Worm (Caenorhabditis elegans) whole organism, dauer: ENCODE data around the gene F26G1.1.

Experiments used
- unc-62 ChIP-seq: sonication (generic microtip); optimal IDR thresholded peaks from 2 replicates; lab custom pipeline; 2017; ENCODE audit warnings: missing biosample characterization, missing genetic modification reagents, missing genetic modification characterization

The F26G1.1 gene

DNA sequence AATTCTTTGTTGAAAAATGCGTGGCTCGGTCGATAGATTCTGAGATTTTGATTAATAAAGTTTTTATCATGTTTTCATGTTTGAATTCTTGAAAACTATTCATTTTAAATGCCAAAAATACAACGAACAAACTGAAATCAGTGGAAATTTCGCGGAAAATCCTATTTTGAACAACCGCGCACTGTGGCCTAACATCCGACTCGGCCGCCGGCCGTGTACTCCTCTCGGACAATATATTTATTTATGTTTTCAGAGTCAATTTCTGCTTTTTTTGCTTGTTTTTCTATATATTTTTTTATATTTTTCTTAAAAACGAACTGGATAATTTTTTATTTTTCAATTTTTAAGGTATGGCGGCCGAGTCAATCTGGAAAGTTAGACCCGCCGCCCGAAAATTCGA is at the start of gene F26G1.1:
Gene F26G1.1, plus strand, starts transcription at position 347 of the 400 bp plus-strand sequence.
- TF ChIP-seq unc-62, result no peak

DNA sequence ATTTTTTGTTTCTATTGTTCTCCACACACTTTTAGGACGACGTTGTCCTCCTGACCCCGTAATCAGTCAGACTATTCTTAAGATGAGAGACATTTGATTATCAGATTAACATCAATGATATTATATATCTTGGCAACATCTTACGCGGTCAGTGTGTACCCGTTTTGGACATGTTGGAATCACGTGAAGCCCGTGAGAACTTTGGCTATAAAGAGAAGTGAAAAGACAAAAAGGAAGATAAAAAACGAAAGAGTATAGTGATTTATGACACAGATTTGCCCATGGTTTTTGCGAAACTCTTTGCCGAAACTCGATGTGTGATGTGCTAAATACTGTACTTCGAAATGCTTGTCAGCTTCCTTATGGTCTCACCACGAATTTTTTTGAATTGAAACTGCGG is 46.1 kb upstream of the F26G1.1 start:
- TF ChIP-seq unc-62, result no peak

DNA sequence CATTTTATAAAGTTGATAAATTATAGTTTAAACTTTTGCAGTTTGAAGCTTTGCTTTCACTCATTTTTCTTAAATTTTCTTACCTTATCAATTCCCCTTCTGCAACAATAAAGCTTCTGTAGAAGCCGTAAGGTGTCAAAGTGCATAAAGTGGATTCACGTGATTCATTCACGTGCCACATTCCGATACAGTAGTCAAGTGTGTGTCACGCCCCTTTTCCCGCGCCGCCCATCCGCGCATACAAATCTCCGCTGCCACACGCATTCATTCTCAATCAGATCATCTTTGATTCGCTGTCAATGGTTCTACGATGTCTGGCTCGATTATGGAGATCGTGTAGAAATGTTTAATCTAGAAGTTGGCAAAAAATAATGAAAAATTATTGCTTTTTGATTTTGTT is 44.4 kb upstream of the F26G1.1 start:
- TF ChIP-seq unc-62, result no peak

DNA sequence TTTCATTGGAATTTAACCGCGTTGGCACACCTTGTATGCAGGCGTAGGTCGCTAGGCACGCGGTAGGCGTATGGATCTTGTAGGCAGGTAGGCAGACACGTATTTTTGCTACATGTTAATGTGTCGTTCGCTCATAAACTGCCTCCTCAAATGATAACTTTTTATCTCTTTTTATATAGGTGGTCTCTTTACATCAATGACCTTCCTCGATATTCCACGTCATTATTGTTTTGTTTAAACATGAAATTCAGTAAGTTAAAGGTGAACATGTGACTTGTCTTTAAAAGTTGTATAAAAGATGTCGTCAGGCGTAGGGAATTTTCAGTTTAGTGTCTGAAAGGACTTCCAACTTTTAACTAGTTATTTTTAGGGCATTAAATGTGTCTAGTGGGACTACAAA is 43.7 kb upstream of the F26G1.1 start:
- TF ChIP-seq unc-62, result no peak

DNA sequence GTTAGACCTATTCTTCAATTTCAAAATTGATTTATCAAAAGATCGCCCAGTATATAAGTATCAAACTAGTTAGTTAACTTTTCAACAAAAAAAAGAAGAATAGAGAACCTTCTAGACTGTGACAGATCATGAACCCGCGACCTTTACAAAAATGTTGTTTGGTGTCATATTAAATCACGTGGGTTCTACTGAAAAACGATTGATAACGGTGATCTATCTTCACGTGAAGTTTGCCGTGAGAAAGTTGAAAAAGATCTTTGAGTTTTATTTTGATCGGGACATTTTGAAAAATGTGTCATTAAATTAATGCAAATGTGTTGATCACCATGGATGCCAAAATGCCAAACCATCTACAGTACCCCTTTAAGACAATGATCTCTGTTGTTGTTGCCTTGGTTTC is 43.0 kb upstream of the F26G1.1 start:
- no peak for TF ChIP-seq unc-62

DNA sequence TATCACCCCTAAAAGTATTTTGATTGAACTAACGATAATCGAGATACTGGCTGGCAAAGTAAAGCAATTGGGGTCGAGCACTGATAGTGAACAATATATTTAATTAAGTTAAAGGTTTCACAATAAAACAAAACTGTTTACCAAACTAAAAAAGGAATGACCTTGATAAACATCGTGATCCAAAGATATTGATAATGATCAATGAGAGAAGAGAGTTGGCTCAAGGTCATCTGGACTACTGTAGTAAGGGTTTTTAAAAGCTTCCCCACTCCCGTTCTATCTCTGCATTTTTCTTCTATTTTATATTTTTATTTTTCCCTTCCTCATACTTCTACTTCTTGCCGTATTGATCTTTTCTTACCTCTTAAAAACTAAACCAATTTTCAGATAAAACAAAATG is 41.8 kb upstream of the F26G1.1 start, which contains the start of gene F41C3.2:
Gene F41C3.2, plus strand, starts transcription at position 388 of the 400 bp plus-strand sequence.
- no peak for TF ChIP-seq unc-62

DNA sequence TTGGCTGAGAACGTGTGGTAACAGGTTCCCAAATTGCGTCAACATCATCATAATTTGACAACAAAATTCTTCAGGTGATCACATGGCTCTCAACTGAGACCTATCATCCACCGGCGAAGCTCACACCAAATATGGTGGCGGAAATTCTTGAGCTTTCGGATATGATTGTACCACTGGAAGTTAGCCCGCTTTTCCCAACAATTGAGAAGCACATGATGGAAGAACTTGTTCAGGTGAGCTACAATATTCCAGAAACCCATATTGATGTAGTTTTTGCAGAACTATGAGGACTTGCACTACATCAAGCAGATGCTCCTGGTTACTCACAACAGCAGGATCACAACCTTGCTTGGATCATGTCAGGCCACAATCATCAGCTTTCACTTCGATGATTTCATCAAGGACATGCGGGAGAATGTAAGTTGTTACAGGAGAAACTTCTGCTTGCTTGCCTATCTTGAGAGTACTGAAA is 39.1 kb upstream of the F26G1.1 start, which contains the start of gene F41C3.1:
Gene F41C3.1, plus strand, starts transcription at position 51 of the 472 bp plus-strand sequence.
- TF ChIP-seq unc-62, result no peak

DNA sequence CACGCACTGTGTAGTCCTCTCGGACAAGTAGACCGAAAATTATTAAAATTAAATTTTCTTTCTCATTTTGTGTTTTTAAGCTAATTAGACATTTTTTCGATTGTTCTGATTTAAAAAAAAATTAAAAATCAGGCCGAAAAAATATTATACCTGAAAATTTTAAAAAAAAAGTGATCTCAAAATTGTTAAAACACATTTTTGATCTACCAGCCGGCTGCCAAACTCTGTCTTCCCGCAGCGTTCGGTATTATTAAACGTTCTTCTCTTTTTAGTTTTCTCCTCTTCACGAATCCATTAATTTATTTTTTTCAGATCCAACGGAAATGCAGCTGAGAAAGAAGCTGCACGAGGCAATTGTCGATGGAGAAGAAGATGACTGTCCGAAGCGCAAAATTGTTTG is 38.3 kb upstream of the F26G1.1 start, which contains the start of gene C27D9.1:
Gene C27D9.1, plus strand, starts transcription at position 281 of the 400 bp plus-strand sequence.
- no peak for TF ChIP-seq unc-62

DNA sequence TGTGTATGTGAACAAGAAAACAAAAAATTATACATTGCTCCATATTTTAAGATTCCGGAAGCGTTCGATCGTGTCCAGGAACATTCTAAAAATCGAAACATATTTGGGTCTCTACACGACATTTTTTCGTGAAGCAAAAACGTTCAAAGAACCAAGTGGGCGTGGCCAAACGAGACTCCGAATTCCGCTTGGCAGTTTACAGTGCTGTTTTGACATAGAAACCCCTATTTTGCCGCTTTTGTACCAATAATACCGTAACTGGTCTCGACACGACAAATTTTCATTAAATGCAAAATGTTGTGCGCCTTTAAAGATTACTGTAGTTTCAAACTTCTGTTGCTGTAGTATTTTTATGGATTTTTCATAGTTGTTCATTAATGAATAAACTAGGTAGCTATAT is 35.8 kb upstream of the F26G1.1 start:
- TF ChIP-seq unc-62, result no peak

DNA sequence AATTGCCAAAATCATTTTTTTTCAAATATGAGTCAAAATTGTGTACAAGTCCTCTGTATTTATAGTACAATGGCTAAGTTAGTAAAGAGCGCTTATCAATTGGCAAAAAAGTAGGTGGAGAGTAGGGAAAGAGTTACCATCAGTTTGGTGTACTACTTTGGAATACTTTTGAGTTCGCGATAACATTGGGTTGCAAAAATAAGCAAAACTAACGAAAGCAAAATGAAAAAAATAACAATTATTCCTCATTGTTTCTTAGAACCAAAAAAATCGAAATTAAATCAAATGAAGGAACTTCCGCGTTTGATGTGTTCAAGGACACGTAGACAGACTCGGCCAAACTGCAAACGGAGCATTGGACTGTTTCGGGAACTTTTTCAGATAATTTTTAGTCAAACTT is 34.7 kb upstream of the F26G1.1 start, which contains the start of gene C27D9.2:
Gene C27D9.2, minus strand, starts transcription at position 101 of the 400 bp plus-strand sequence.
- TF ChIP-seq unc-62, result no peak

DNA sequence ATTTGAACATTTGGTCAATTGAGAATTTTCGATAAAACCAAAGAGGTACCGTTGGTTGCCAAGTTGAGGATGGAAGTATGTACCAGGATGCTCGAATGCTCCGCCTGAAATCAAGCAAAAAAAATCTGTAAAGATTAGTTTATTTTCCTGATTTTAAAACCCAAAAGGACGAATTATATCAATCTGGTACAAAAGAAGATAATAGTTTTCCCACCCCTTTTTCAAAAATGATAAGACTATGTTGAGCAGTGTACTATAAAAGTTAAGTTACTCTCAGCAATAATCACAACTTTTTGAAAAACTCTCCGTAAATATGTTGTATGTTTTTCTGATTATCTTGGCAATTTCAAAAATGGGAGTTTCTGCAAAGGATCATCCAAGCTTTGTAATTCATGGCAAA is 33.0 kb upstream of the F26G1.1 start, which contains the start of gene F26G1.3:
Gene F26G1.3, plus strand, starts transcription at position 301 of the 400 bp plus-strand sequence.
- TF ChIP-seq unc-62, result no peak

DNA sequence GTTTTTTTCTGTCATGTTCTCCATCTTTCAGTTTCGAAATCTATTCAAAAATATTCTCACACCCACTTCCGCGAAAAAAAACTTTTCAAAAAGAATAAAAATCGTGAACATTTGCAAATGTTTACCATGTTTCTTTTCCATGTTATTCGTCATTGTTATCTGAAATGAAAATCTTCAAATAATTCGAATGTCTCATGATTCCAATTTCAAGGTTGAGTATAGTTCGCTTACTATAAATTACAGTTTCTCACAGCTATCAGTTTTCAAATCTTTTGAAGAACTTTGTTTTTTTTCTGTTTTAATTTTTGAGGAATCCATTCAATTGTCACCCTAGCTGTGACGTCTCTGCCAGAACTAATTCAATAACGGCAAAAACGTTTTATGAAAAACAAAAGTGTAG is 31.6 kb upstream of the F26G1.1 start:
- no peak for TF ChIP-seq unc-62

DNA sequence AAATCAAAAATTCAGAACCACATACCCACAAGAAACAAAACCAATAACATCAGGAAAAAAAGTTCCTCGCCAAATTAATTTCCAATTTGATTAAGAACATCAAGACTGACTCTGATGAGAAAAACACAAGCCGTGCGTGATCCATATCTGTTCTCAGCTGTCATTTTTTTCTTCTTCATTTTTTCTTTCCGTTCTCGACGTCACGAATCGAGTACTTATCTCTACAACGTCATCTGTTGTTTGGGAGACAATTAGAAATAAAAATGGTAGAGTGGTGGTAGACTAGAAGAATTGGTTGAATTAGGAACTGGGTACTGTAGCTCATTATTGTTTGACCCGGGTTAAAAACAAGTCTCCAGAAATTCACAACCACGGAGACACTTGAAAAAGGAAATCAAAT is 30.4 kb upstream of the F26G1.1 start:
- TF ChIP-seq unc-62, result no peak

DNA sequence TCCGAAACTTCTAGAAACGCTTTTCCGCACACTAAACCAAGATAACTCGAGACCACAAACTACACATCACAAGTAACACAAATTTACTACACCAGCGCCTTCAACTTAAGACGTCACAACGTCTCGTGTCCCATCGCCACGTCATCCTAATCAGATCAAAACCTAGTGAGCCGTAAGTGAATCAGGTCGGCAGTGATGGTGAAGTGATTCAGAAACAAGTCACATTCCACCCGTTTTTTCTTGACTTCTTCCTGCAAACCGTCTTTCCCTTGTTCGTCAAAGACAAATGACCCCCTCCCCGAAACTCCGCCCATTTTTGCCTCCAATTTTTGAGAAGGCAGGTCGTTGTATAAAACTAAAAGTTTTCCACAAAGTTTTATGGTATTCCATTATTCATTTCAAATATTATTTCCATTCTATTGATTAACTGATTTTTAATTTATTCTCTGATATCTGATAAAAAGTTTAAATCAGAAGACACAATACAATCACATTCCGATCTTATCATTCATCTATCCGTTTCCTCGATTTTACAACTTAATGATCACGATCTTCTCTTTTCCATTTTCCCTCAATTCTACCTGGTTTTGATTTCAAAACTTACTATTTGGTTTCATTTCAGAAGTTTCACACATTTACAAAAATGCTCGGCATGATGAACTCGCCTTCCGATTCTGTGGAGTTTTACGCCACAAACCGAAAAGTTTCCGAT is 28.7 kb upstream of the F26G1.1 start, which contains the start of gene F26G1.2:
Gene F26G1.2, plus strand, starts transcription at position 508 of the 712 bp plus-strand sequence.
- no peak for TF ChIP-seq unc-62

DNA sequence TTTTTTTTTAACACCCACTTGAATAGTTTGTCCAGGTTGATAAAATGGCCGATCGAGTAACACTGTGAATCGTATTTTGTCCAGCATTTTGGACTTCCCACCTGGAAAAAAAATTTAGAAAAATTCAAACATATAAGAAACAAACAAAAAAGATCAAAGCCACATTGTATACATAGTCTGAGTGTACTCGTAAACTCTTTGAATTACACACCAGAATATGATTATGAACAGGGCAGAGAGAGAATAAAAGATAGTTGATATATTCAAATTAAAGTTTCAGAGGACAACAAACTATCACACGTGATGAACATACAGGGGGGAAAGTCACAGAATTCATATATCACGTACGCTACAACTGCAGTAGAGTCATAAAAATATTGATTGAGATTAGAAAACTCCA is 25.1 kb upstream of the F26G1.1 start, which contains the start of gene ttm-2:
Gene ttm-2, minus strand, starts transcription at position 101 of the 400 bp plus-strand sequence.
- no peak for TF ChIP-seq unc-62

DNA sequence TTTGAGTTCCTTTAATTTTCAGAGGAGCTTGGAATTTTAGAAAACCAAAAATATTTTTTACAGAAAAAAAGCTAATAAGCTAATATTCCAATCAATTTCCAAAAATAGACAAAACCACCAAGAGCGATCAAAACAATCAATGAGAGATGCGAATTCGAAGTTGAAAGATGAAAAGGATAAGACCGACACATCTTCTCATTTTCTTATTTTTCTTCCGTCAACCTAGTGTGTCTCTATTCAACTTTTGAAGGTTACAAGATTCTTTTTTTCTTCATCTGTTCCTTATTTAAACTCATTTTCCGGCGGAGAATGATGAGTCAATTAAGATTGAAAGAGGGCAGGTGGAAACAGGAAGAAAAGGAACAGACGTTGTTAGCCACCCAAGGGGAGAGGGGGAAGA is 23.8 kb upstream of the F26G1.1 start:
- no peak for TF ChIP-seq unc-62

DNA sequence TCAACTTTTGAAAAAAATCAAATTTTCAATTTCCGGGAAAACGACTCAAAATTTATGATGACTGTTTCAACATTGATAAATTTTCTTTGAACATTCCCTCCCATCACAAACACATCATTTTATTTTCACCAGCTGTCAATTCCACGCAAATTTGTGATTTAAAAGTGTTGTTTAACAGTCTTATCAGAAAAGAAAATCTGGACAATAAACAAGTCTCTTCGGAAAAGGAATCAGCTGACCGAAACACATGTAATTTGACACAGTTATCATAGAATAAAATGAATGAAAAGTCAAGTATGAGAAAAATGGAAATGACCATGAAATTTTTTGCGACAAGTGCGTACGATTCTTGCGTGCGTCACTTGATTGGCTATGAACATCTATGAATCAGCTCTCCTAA is 22.3 kb upstream of the F26G1.1 start:
- TF ChIP-seq unc-62, result no peak

DNA sequence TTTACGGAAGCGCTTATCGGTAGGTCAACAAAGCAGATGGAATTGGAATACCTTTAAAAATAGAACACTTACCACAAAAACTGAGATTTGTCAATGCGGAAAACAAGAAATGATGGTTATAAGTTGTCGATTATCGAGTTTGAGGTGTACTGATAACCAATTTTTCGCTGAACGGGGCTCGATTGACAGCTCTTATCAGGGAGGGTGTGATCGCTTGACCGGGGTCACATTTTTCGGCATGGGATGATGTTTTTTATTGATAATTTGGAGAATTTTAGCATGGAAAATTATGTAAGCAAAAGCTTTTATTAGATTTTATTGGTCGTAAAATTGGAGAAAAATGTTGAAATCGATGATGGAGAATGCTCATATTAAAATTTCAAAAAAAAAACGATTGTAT is 21.5 kb upstream of the F26G1.1 start:
- no peak for TF ChIP-seq unc-62
